Fruit fly (Drosophila melanogaster) whole organism, embryonic: ENCODE data around the gene Sbp2.

Source experiments
- Awh ChIP-seq: fragments of 200-800 bp; sonication (Bioruptor generic); IDR thresholded peaks from 2 replicates; pipeline ENCODE4, ENCODE4 v1.3.6; 2022; ENCODE audit warnings: missing biosample characterization, missing genetic modification characterization
- CG12219 ChIP-seq: fragments of 200-800 bp; sonication (Bioruptor generic); optimal IDR thresholded peaks from 3 replicates; lab custom pipeline; 2018; ENCODE audit warnings: missing biosample characterization, mild to moderate bottlenecking, missing genetic modification characterization
- Dad ChIP-seq: fragments of 200-800 bp; sonication (Bioruptor generic); optimal IDR thresholded peaks from 3 replicates; lab custom pipeline; 2016; ENCODE audit warnings: missing biosample characterization, missing genetic modification characterization
- Rx ChIP-seq: fragments of 200-800 bp; sonication (Bioruptor generic); IDR thresholded peaks from 2 replicates; pipeline ENCODE4 v1.3.6; 2022; ENCODE audit warnings: missing biosample characterization, missing genetic modification characterization
- ems ChIP-seq: fragments of 200-800 bp; sonication (Bioruptor generic); optimal IDR thresholded peaks from 3 replicates; lab custom pipeline; 2016; ENCODE audit warnings: missing biosample characterization, missing genetic modification characterization
- luna ChIP-seq: fragments of 200-800 bp; sonication (Bioruptor generic); optimal IDR thresholded peaks from 2 replicates; lab custom pipeline; 2016; ENCODE audit warnings: missing biosample characterization, missing genetic modification characterization
- psq ChIP-seq: fragments of 200-800 bp; sonication (Bioruptor generic); optimal IDR thresholded peaks from 2 replicates; lab custom pipeline; 2017; ENCODE audit warnings: missing biosample characterization, missing genetic modification characterization
- tap ChIP-seq: fragments of 200-800 bp; optimal IDR thresholded peaks from 3 replicates; lab custom pipeline; 2019; ENCODE audit warnings: missing biosample characterization, mild to moderate bottlenecking, missing genetic modification characterization, moderate library complexity

dm6 chr3L:8320105-8320813 lies 16.3 kb downstream of the Sbp2 start, which contains the start of gene CG13670:
- TF ChIP-seq psq (GFP tag; lab: Kevin White, UChicago) (no peak), ems (GFP tag; lab: Kevin White, UChicago) (no peak), tap (tag; lab: Kevin White, UChicago) (no peak), luna (no peak), Dad (no peak), CG12219 (no peak), Rx (no peak), Awh (GFP tag; lab: Robert Waterston, UW) (no peak)
